Fruit fly (Drosophila melanogaster): ENCODE measurements around the gene Pcyt2.

Pcyt2 gene

dm6 chr3L:1587140-1587849 is 34.0 kb downstream of the Pcyt2 start (continued):
- TF ChIP-seq jigr1 (GFP tag; IDR thresholded peaks at IDR 0.05): peak; percentile 65; the same call in 2 of the 3 replicates
- TF ChIP-seq nau (GFP tag; optimal IDR thresholded peaks at IDR 0.05): peak; percentile 58
- peak; percentile 83 for TF ChIP-seq her (GFP tag; optimal IDR thresholded peaks at IDR 0.05)
- TF ChIP-seq Taf1 (GFP tag; IDR thresholded peaks at IDR 0.05): peak; percentile 70; the same call in 1 of the 2 replicates
- TF ChIP-seq al (GFP tag; IDR thresholded peaks at IDR 0.05): peak; percentile 81
- TF ChIP-seq CG4820 (GFP tag; optimal IDR thresholded peaks at IDR 0.05): peak; percentile 84
- peak; percentile 69 for TF ChIP-seq CG14050 (GFP tag; IDR thresholded peaks at IDR 0.05)
- peak; percentile 32 for TF ChIP-seq Mes4 (GFP tag; optimal IDR thresholded peaks at IDR 0.05)
- peak; percentile 74 for TF ChIP-seq CG10979 (tag; optimal IDR thresholded peaks at IDR 0.05)
- no peak for TF ChIP-seq fd102C (GFP tag; optimal IDR thresholded peaks at IDR 0.05)
- peak; percentile 82 for TF ChIP-seq CG3281 (GFP tag; optimal IDR thresholded peaks at IDR 0.05)
- TF ChIP-seq bbx (GFP tag; IDR thresholded peaks at IDR 0.05; ENCODE audit: partially characterized antibody): no peak
- TF ChIP-seq CG4328 (GFP tag; optimal IDR thresholded peaks at IDR 0.05): peak; percentile 64
- no peak for TF ChIP-seq tll (GFP tag; optimal IDR thresholded peaks at IDR 0.05)
- TF ChIP-seq dmrt99B (tag; optimal IDR thresholded peaks at IDR 0.05): peak; percentile 88
- peak; percentile 92 for TF ChIP-seq Ptx1 (GFP tag; IDR thresholded peaks at IDR 0.05)
- TF ChIP-seq Med (GFP tag): peak; percentile 99
- TF ChIP-seq CG10431 (GFP tag; optimal IDR thresholded peaks at IDR 0.05): no peak
- no peak for TF ChIP-seq CG16813 (GFP tag; IDR thresholded peaks at IDR 0.05; ENCODE audit: partially characterized antibody)
- peak; percentile 43 for TF ChIP-seq CG31388 (GFP tag; optimal IDR thresholded peaks at IDR 0.05)
- peak; percentile 73 for TF ChIP-seq CG1647 (GFP tag; optimal IDR thresholded peaks at IDR 0.05)
- peak; percentile 57 for TF ChIP-seq Adf1 (GFP tag; IDR thresholded peaks at IDR 0.05)
- TF ChIP-seq chinmo (GFP tag; IDR thresholded peaks at IDR 0.05; ENCODE audit: partially characterized antibody): peak; percentile 53; the same call in 1 of the 4 replicates
- peak; percentile 76 for TF ChIP-seq nom (GFP tag; optimal IDR thresholded peaks at IDR 0.05)
- peak; percentile 75 for TF ChIP-seq pho (GFP tag; optimal IDR thresholded peaks at IDR 0.05)
- TF ChIP-seq CG10321 (GFP tag; IDR thresholded peaks at IDR 0.05): peak; percentile 64
- TF ChIP-seq CG7963 (GFP tag; IDR thresholded peaks at IDR 0.05; ENCODE audit: partially characterized antibody): no peak
- peak; percentile 67 for TF ChIP-seq MTF-1 (GFP tag; optimal IDR thresholded peaks at IDR 0.05; ENCODE audit: borderline replicate concordance)
- peak; percentile 69 for TF ChIP-seq dati (GFP tag; IDR thresholded peaks at IDR 0.05)
- no peak for TF ChIP-seq CG7745 (tag; optimal IDR thresholded peaks at IDR 0.05)
- TF ChIP-seq en (GFP tag; optimal IDR thresholded peaks at IDR 0.05): peak; percentile 71
- TF ChIP-seq ro (GFP tag; IDR thresholded peaks at IDR 0.05): peak; percentile 55; the same call in 1 of the 2 replicates
- peak; percentile 87 for TF ChIP-seq Gug (GFP tag; IDR thresholded peaks at IDR 0.05)
- TF ChIP-seq CG32767 (GFP tag; IDR thresholded peaks at IDR 0.05): peak; percentile 75
- TF ChIP-seq luna (GFP tag; optimal IDR thresholded peaks at IDR 0.05): peak; percentile 62
- TF ChIP-seq Rx (GFP tag; IDR thresholded peaks at IDR 0.05): peak; percentile 84
- TF ChIP-seq p53 (GFP tag; optimal IDR thresholded peaks at IDR 0.05): no peak
- TF ChIP-seq Atf-2 (GFP tag; optimal IDR thresholded peaks at IDR 0.05): peak; percentile 25
- peak; percentile 31 for TF ChIP-seq ash1 (GFP tag; optimal IDR thresholded peaks at IDR 0.05)
- TF ChIP-seq maf-S (GFP tag; optimal IDR thresholded peaks at IDR 0.05): peak; percentile 77
- peak; percentile 77 for TF ChIP-seq tx (GFP tag; optimal IDR thresholded peaks at IDR 0.05)
- peak; percentile 50 for TF ChIP-seq CrebB (tag; optimal IDR thresholded peaks at IDR 0.05)
- TF ChIP-seq CHES-1-like (GFP tag; optimal IDR thresholded peaks at IDR 0.05): peak; percentile 74
- TF ChIP-seq Meics (GFP tag; optimal IDR thresholded peaks at IDR 0.05): peak; percentile 83
- TF ChIP-seq trem (tag; optimal IDR thresholded peaks at IDR 0.05): peak; percentile 18
- peak; percentile 91 for TF ChIP-seq sob (GFP tag; IDR thresholded peaks at IDR 0.05)
- TF ChIP-seq corto (GFP tag; optimal IDR thresholded peaks at IDR 0.05): no peak
- peak; percentile 80 for TF ChIP-seq CG13296 (GFP tag; optimal IDR thresholded peaks at IDR 0.05)
- peak; percentile 73 for TF ChIP-seq Max (GFP tag; optimal IDR thresholded peaks at IDR 0.05)

Measured in whole organism, embryonic.